Worm (Caenorhabditis elegans) whole organism, L3 larva: ENCODE data around the gene unc-79.

Source experiments
- R02D3.7 ChIP-seq: fragments of 150-350 bp; optimal IDR thresholded peaks from 2 replicates; lab custom pipeline; 2014; ENCODE audit warnings: missing biosample characterization, missing genetic modification characterization
- ZK546.5 ChIP-seq: sonication (generic microtip); optimal IDR thresholded peaks from 2 replicates; lab custom pipeline; 2017; ENCODE audit warnings: missing biosample characterization, missing genetic modification characterization
- aly-2 ChIP-seq: fragments of 150-350 bp; optimal IDR thresholded peaks from 2 replicates; lab custom pipeline; 2014; ENCODE audit warnings: missing biosample characterization, missing genetic modification characterization
- ama-1 ChIP-seq: fragments of 150-350 bp; optimal IDR thresholded peaks from 2 replicates; lab custom pipeline; 2018
- ceh-16 ChIP-seq: sonication (generic microtip); optimal IDR thresholded peaks from 2 replicates; lab custom pipeline; 2017; ENCODE audit warnings: missing biosample characterization, missing genetic modification characterization
- ceh-28 ChIP-seq: fragments of 150-350 bp; optimal IDR thresholded peaks from 2 replicates; lab custom pipeline; 2014; ENCODE audit warnings: missing biosample characterization, missing genetic modification reagents, missing genetic modification characterization
- ceh-9 ChIP-seq: sonication (generic microtip); optimal IDR thresholded peaks from 2 replicates; lab custom pipeline; 2018; ENCODE audit warnings: missing biosample characterization, missing genetic modification characterization
- egl-27 ChIP-seq: sonication (generic microtip); optimal IDR thresholded peaks from 4 replicates; lab custom pipeline; 2017; ENCODE audit warnings: missing biosample characterization, missing genetic modification reagents, missing genetic modification characterization
- elt-1 ChIP-seq: fragments of 150-350 bp; optimal IDR thresholded peaks from 2 replicates; lab custom pipeline; 2014; ENCODE audit warnings: missing biosample characterization, missing genetic modification characterization
- elt-3 ChIP-seq, 3 experiments: fragments of 150-350 bp in 1 of 3; sonication (generic microtip) in 2 of 3; optimal IDR thresholded peaks; 2 replicates in 2 of 3; 4 replicates in 1 of 3; lab custom pipeline; 2014 to 2017; ENCODE audit warnings: missing biosample characterization in 3 of 3, missing genetic modification characterization in 3 of 3
- eor-1 ChIP-seq, 2 experiments: fragments of 150-350 bp; optimal IDR thresholded peaks; 2 replicates each; lab custom pipeline; 2014 to 2018; ENCODE audit warnings: missing biosample characterization in 2 of 2, missing genetic modification characterization in 2 of 2
- fkh-2 ChIP-seq: fragments of 150-350 bp; optimal IDR thresholded peaks from 2 replicates; lab custom pipeline; 2014; ENCODE audit warnings: missing biosample characterization, missing genetic modification reagents, missing genetic modification characterization
- fos-1 ChIP-seq: fragments of 150-350 bp; optimal IDR thresholded peaks from 2 replicates; lab custom pipeline; 2014; ENCODE audit warnings: missing biosample characterization, missing genetic modification characterization
- hmg-11 ChIP-seq: sonication (generic microtip); optimal IDR thresholded peaks from 2 replicates; lab custom pipeline; 2016; ENCODE audit warnings: missing genetic modification characterization, missing compliant biosample characterization
- jun-1 ChIP-seq: fragments of 150-350 bp; optimal IDR thresholded peaks from 2 replicates; lab custom pipeline; 2014; ENCODE audit warnings: missing biosample characterization, missing genetic modification reagents, missing genetic modification characterization
- lin-15B ChIP-seq: fragments of 150-350 bp; optimal IDR thresholded peaks from 2 replicates; lab custom pipeline; 2014; ENCODE audit warnings: missing biosample characterization, missing genetic modification characterization
- lin-39 ChIP-seq: fragments of 150-350 bp; optimal IDR thresholded peaks from 2 replicates; lab custom pipeline; 2018; ENCODE audit warnings: missing biosample characterization, missing genetic modification reagents, missing genetic modification characterization
- lsy-12 ChIP-seq: sonication (generic microtip); optimal IDR thresholded peaks from 2 replicates; lab custom pipeline; 2016; ENCODE audit warnings: mild to moderate bottlenecking, missing genetic modification characterization, missing compliant biosample characterization
- mdl-1 ChIP-seq: fragments of 150-350 bp; optimal IDR thresholded peaks from 2 replicates; lab custom pipeline; 2014; ENCODE audit warnings: missing biosample characterization, missing genetic modification characterization
- mml-1 ChIP-seq: fragments of 150-350 bp; sonication (generic microtip); optimal IDR thresholded peaks from 3 replicates; lab custom pipeline; 2014; ENCODE audit warnings: missing biosample characterization, missing genetic modification characterization
- nfya-1 ChIP-seq: sonication (generic microtip); optimal IDR thresholded peaks from 2 replicates; lab custom pipeline; 2017; ENCODE audit warnings: missing genetic modification characterization, mild to moderate bottlenecking, missing compliant biosample characterization, antibody characterized with exemption, moderate library complexity; ENCODE audit not compliant: insufficient read depth
- nhr-23 ChIP-seq: fragments of 150-350 bp; optimal IDR thresholded peaks from 2 replicates; lab custom pipeline; 2014; ENCODE audit warnings: missing biosample characterization, missing genetic modification reagents, missing genetic modification characterization
- nhr-237 ChIP-seq: fragments of 150-350 bp; optimal IDR thresholded peaks from 2 replicates; lab custom pipeline; 2014; ENCODE audit warnings: missing biosample characterization, missing genetic modification characterization
- nhr-25 ChIP-seq: sonication (generic microtip); optimal IDR thresholded peaks from 2 replicates; lab custom pipeline; 2017; ENCODE audit warnings: missing biosample characterization, missing genetic modification characterization
- nhr-28 ChIP-seq: fragments of 150-350 bp; optimal IDR thresholded peaks from 2 replicates; lab custom pipeline; 2014; ENCODE audit warnings: missing biosample characterization, missing genetic modification characterization
- nhr-43 ChIP-seq: sonication (generic microtip); optimal IDR thresholded peaks from 2 replicates; lab custom pipeline; 2016; ENCODE audit warnings: mild to moderate bottlenecking, missing genetic modification characterization, missing compliant biosample characterization; ENCODE audit not compliant: poor library complexity, severe bottlenecking
- nhr-76 ChIP-seq: fragments of 150-350 bp; sonication (generic microtip); optimal IDR thresholded peaks from 5 replicates; lab custom pipeline; 2014; ENCODE audit warnings: missing biosample characterization, missing genetic modification characterization
- pha-4 ChIP-seq: fragments of 150-350 bp; optimal IDR thresholded peaks from 2 replicates; lab custom pipeline; 2014; ENCODE audit warnings: missing biosample characterization, missing genetic modification reagents, missing genetic modification characterization
- sea-2 ChIP-seq: fragments of 150-350 bp; sonication (generic microtip); optimal IDR thresholded peaks from 4 replicates; lab custom pipeline; 2014; ENCODE audit warnings: missing biosample characterization, missing genetic modification reagents, missing genetic modification characterization
- skn-1 ChIP-seq: fragments of 150-350 bp; optimal IDR thresholded peaks from 2 replicates; lab custom pipeline; 2014; ENCODE audit warnings: missing biosample characterization, missing genetic modification characterization
- snpc-4 ChIP-seq: fragments of 150-350 bp; optimal IDR thresholded peaks from 2 replicates; lab custom pipeline; 2014; ENCODE audit warnings: missing biosample characterization, missing genetic modification characterization
- tbx-2 ChIP-seq: sonication (generic microtip); optimal IDR thresholded peaks from 2 replicates; lab custom pipeline; 2016; ENCODE audit warnings: mild to moderate bottlenecking, missing genetic modification characterization, missing compliant biosample characterization
- unc-39 ChIP-seq: sonication (generic microtip); optimal IDR thresholded peaks from 4 replicates; lab custom pipeline; 2017; ENCODE audit warnings: missing biosample characterization, missing genetic modification characterization
- unc-62 ChIP-seq: fragments of 150-350 bp; sonication (generic microtip); optimal IDR thresholded peaks from 4 replicates; lab custom pipeline; 2014; ENCODE audit warnings: missing biosample characterization, missing genetic modification reagents, missing genetic modification characterization
- ztf-11 ChIP-seq: fragments of 150-350 bp; optimal IDR thresholded peaks from 2 replicates; lab custom pipeline; 2014; ENCODE audit warnings: missing biosample characterization, missing genetic modification characterization
- ztf-4 ChIP-seq: fragments of 150-350 bp; optimal IDR thresholded peaks from 2 replicates; lab custom pipeline; 2014; ENCODE audit warnings: missing biosample characterization, missing genetic modification characterization

The unc-79 gene

DNA sequence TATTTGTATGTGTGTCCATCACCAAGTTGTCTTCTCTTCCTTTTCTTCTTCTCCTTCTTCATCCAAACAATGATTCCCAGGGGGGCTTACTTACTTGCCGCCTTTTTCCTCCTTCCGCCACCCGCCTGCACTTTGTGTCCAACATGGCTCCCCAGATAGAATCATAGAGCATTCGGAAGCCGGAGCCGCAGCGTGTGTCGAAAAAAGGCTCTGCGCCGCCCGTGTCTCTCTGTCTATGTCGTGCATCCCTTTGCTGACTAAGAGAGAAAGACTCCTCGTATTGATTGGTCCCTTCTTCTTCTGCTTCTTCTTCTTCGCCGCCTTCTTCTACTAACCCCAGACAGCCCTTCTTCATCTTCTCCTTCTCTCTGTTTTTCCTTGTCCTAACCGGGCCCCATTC is 2.7 kb upstream of the unc-79 start:
- peak; percentile 19 for TF ChIP-seq unc-62 (GFP tag; lab: Kevin White, UChicago)
- peak; percentile 32 for TF ChIP-seq tbx-2 (tag; lab: Kevin White, UChicago)
- peak; percentile 51 for TF ChIP-seq lin-15B (tag; lab: Kevin White, UChicago)
- peak; percentile 28 for TF ChIP-seq hmg-11 (tag; lab: Kevin White, UChicago)
- TF ChIP-seq nfya-1 (tag; lab: Kevin White, UChicago), result peak; percentile 66
- peak; percentile 30 for TF ChIP-seq lin-39
- TF ChIP-seq ceh-9, result no peak
- TF ChIP-seq nhr-23 (tag; lab: Kevin White, UChicago), result no peak

DNA sequence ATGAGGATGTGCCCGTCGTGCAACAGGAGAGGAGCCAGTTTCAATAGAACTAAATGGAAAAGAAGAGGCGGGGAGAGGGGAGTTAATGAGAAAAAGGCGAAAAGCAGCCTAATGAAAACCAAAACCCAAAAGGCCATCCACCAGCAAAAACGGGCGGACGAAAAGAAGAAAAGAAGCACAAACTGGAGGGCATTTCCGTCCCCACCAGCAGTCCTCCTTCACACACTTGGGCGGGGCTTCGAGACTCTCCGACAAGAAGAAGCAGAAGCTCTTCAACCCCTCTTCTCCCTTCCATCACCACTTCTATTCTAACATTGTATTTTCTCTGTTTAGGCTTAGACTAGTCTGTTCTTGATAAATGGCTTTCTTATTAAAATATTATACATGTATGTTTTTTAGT is 1.7 kb downstream of the unc-79 start:
- TF ChIP-seq jun-1 (no peak), lsy-12 (tag; lab: Kevin White, UChicago) (no peak), nhr-76 (tag; lab: Kevin White, UChicago) (no peak), R02D3.7 (tag; lab: Kevin White, UChicago) (no peak), skn-1 (tag; lab: Kevin White, UChicago) (no peak), unc-62 (GFP tag; lab: Kevin White, UChicago) (no peak), mdl-1 (no peak), ama-1 (lab: Kevin White, UChicago) (no peak), nhr-43 (tag; lab: Kevin White, UChicago) (no peak), nhr-23 (tag; lab: Kevin White, UChicago) (no peak), pha-4 (tag; lab: Kevin White, UChicago) (no peak), egl-27 (tag; lab: Kevin White, UChicago) (no peak), fkh-2 (no peak), sea-2 (no peak), unc-39 (tag; lab: Kevin White, UChicago) (no peak), ceh-28 (tag; lab: Kevin White, UChicago) (no peak), mml-1 (tag; lab: Kevin White, UChicago) (no peak), ztf-11 (tag; lab: Kevin White, UChicago) (no peak), aly-2 (tag; lab: Kevin White, UChicago) (no peak)

DNA sequence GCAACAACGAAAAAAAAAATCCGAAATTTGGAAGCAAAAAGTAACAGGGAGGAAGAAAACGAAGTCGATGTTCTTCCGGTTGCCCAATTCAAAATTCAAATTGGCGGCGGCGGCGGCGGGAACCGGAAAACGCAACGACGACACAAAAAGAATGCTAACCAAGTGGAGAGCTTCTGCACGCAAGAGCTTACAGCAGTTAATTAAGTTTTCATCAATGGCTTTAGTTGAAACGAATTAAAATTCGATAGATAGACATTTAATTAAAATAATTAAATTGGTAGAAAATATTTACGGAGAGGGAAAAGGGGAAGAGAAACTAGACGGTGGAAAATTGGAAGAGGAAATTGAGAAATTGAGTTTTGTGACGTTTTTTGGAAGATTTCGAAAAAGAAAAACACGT is 3.8 kb downstream of the unc-79 start:
- TF ChIP-seq tbx-2 (tag; lab: Kevin White, UChicago), result no peak
- no peak for TF ChIP-seq ztf-11 (tag; lab: Kevin White, UChicago)
- TF ChIP-seq elt-1 (tag; lab: Kevin White, UChicago), result no peak
- no peak for TF ChIP-seq nhr-76 (tag; lab: Kevin White, UChicago)
- no peak for TF ChIP-seq unc-62 (GFP tag; lab: Kevin White, UChicago)
- TF ChIP-seq elt-3 (tag; optimal IDR thresholded peaks at IDR 0.05; lab: Kevin White, UChicago), result no peak
- TF ChIP-seq fkh-2, result no peak
- no peak for TF ChIP-seq eor-1 (tag; optimal IDR thresholded peaks at IDR 0.05; lab: Kevin White, UChicago)
- no peak for TF ChIP-seq ZK546.5 (tag; lab: Kevin White, UChicago)
- TF ChIP-seq snpc-4 (tag; lab: Kevin White, UChicago), result no peak
- TF ChIP-seq egl-27 (tag; lab: Kevin White, UChicago), result no peak
- TF ChIP-seq ceh-16 (tag; lab: Kevin White, UChicago), result no peak
- TF ChIP-seq nhr-28, result no peak
- TF ChIP-seq ztf-4 (tag; lab: Kevin White, UChicago), result no peak
- no peak for TF ChIP-seq lin-15B (tag; lab: Kevin White, UChicago)
- no peak for TF ChIP-seq mml-1 (tag; lab: Kevin White, UChicago)
- TF ChIP-seq, all 47 proteins: peak for 0

DNA sequence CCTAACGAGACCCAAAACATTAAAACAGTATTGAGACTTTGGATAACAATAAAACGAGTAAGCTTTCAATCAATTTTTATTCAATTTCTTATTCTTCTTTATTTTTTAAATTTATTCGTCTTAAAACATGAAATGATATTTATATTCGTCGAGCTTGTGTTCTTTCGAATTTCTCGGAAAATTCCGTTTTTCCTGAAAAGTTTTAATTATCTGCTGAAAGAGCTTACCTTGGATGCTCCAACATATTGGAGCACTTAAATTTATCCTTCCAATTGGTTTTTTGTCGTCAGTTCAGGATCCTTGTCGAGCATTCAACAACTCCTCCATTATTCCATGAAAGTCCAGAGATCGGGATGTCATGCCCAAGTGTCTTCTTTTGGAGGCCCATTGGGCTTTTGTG is 17.0 kb downstream of the unc-79 start:
- no peak for TF ChIP-seq ztf-4 (tag; lab: Kevin White, UChicago)
- no peak for TF ChIP-seq lsy-12 (tag; lab: Kevin White, UChicago)
- TF ChIP-seq pha-4 (tag; lab: Kevin White, UChicago), result no peak
- TF ChIP-seq ceh-9, result no peak
- no peak for TF ChIP-seq fos-1 (tag; lab: Kevin White, UChicago)
- TF ChIP-seq R02D3.7 (tag; lab: Kevin White, UChicago), result no peak
- no peak for TF ChIP-seq nfya-1 (tag; lab: Kevin White, UChicago)
- no peak for TF ChIP-seq fkh-2
- TF ChIP-seq nhr-76 (tag; lab: Kevin White, UChicago), result no peak
- no peak for TF ChIP-seq eor-1 (tag; optimal IDR thresholded peaks at IDR 0.05; lab: Kevin White, UChicago)
- no peak for TF ChIP-seq hmg-11 (tag; lab: Kevin White, UChicago)
- TF ChIP-seq lin-39, result no peak
- TF ChIP-seq nhr-25 (tag; lab: Kevin White, UChicago), result no peak
- TF ChIP-seq nhr-237 (tag; lab: Kevin White, UChicago), result no peak
